Worm (Caenorhabditis elegans): Measurements from ENCODE around the gene bli-5.

The bli-5 gene

DNA sequence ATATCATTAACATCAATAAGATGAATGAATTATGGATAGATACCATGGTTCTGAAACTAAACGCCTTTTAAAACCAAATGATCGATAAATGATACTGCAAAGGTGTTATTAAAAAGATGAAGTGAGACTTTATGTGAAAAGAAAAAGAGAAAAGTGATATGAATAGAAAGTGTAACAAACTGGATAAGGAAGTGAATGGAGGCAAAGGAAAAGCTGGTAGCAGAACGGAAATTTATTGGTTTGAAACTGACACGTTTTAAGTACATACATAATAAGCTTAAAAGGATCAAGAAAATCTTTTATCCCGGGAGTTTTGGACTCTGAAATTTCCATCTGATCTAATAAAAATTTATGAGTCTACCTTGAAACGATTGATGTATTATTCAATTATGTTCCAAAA is at the start of gene bli-5:
TSS of gene bli-5 (minus strand) at position 101 of the 400 bp plus-strand sequence.
- TF ChIP-seq gmeb-2 (tag; optimal IDR thresholded peaks at IDR 0.05) = no peak
- TF ChIP-seq nhr-232 (tag; optimal IDR thresholded peaks at IDR 0.05) = no peak
- TF ChIP-seq T23F11.4 (GFP tag; optimal IDR thresholded peaks at IDR 0.05) = no peak

DNA sequence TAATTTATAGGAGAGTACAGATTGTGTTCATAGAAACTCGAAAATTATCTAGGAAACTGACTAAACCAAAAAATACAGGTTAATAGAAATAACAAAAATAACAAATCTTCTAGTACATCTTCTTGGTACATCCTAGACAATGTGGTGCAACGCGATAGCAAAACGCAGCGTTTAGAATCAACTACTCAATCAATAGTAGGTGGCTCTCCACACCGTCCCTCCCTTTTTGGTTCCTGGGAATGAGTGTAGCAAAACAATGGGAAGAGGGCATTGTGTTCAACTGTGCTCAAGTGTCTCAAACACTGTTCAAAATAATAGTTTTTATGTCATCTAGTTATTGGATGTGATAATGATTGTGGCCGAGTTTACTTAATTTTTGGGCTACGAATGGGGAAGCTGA is 47.1 kb upstream of the bli-5 start, which contains the start of gene T27E9.6:
TSS of gene T27E9.6 (minus strand) at position 101 of the 400 bp plus-strand sequence.
- TF ChIP-seq hlh-15 (tag; optimal IDR thresholded peaks at IDR 0.05) (no peak), gmeb-2 (tag; optimal IDR thresholded peaks at IDR 0.05) (no peak), odd-2 (tag; optimal IDR thresholded peaks at IDR 0.05) (no peak), fkh-10 (GFP tag; optimal IDR thresholded peaks at IDR 0.05) (no peak), ceh-2 (tag; optimal IDR thresholded peaks at IDR 0.05) (no peak), ceh-22 (tag; optimal IDR thresholded peaks at IDR 0.05) (no peak), pqm-1 (tag; optimal IDR thresholded peaks at IDR 0.05) (no peak), elt-2 (tag; optimal IDR thresholded peaks at IDR 0.05) (no peak), fkh-6 (tag; optimal IDR thresholded peaks at IDR 0.05) (no peak), ceh-19 (GFP tag; optimal IDR thresholded peaks at IDR 0.05) (no peak), elt-4 (tag; optimal IDR thresholded peaks at IDR 0.05) (no peak), ceh-48 (tag; optimal IDR thresholded peaks at IDR 0.05) (no peak), hlh-13 (GFP tag; optimal IDR thresholded peaks at IDR 0.05) (no peak), tbx-7 (tag; optimal IDR thresholded peaks at IDR 0.05) (no peak), zip-5 (tag; optimal IDR thresholded peaks at IDR 0.05) (no peak), hlh-6 (tag; optimal IDR thresholded peaks at IDR 0.05) (no peak), C38D4.7 (GFP tag; optimal IDR thresholded peaks at IDR 0.05) (no peak)

DNA sequence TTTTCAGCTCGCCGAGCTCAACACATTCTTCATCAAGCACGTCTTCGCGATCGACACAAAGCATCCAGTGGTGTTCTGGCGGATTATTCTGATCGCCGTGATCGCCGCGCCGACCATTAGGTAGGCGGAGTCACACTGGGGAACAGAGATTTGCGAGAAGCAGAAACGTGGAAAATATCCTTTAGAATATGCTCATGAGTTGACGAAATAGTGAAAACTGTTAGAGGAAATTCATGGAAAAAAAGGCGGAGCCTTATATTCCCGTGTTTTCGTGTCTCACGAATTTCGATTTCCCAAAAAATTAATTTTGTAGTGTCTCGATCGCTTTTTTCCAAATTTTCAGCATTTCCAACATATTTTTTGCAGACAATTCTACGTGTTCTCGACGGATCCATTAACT is 44.9 kb upstream of the bli-5 start:
- TF ChIP-seq elt-2 (tag; optimal IDR thresholded peaks at IDR 0.05) (peak; percentile 59), ref-2 (tag; optimal IDR thresholded peaks at IDR 0.05) (peak; percentile 47), unc-42 (tag; optimal IDR thresholded peaks at IDR 0.05) (no peak), ama-1 (optimal IDR thresholded peaks at IDR 0.05) (no peak), eyg-1 (tag; optimal IDR thresholded peaks at IDR 0.05) (no peak), ceh-2 (tag; optimal IDR thresholded peaks at IDR 0.05) (peak; percentile 71), ceh-6 (GFP tag; optimal IDR thresholded peaks at IDR 0.05) (peak; percentile 13), fkh-6 (tag; optimal IDR thresholded peaks at IDR 0.05) (peak; percentile 49), sdc-2 (tag; optimal IDR thresholded peaks at IDR 0.05) (no peak), nhr-11 (tag; optimal IDR thresholded peaks at IDR 0.05) (no peak), hlh-8 (tag; optimal IDR thresholded peaks at IDR 0.05) (peak; percentile 44), lin-11 (tag; optimal IDR thresholded peaks at IDR 0.05) (no peak), ceh-45 (GFP tag; IDR thresholded peaks at IDR 0.05) (no peak), hlh-6 (tag; optimal IDR thresholded peaks at IDR 0.05) (no peak), tbx-2 (tag; optimal IDR thresholded peaks at IDR 0.05) (peak; percentile 81), rnt-1 (tag; optimal IDR thresholded peaks at IDR 0.05) (peak; percentile 43), ceh-14 (tag; optimal IDR thresholded peaks at IDR 0.05) (peak; percentile 29), ceh-31 (tag; optimal IDR thresholded peaks at IDR 0.05) (peak; percentile 84), zip-5 (tag; optimal IDR thresholded peaks at IDR 0.05) (peak; percentile 78), ahr-1 (tag; optimal IDR thresholded peaks at IDR 0.05) (peak; percentile 28), ets-4 (tag; optimal IDR thresholded peaks at IDR 0.05) (peak; percentile 32), unc-86 (tag; optimal IDR thresholded peaks at IDR 0.05) (no peak), C08G9.2 (tag; optimal IDR thresholded peaks at IDR 0.05) (peak; percentile 79), fax-1 (tag; optimal IDR thresholded peaks at IDR 0.05) (peak; percentile 57), tbx-7 (tag; optimal IDR thresholded peaks at IDR 0.05) (peak; percentile 85), nfya-1 (tag; optimal IDR thresholded peaks at IDR 0.05) (no peak)

DNA sequence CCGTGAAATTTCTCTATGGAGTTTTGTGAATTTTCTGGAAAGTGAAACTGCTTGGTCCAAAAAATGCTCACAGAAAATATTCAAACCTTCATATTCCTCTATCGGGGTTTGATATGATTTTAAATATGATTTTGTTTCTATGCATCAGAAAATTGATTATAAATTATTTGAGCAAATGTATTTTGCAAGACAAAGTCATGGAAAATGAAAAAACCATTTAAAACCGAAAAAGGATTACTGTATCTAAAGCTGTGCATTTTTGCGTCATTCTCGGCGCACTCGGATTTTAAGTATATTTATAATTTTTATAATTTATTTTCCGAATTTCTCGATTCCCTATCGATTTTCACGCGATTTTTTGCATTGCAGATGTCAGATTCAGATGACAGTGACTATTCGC is 41.9 kb upstream of the bli-5 start, which contains the start of gene pssy-2:
TSS of gene pssy-2 (plus strand) at position 301 of the 400 bp plus-strand sequence.
- no peak for TF ChIP-seq pax-1 (tag; optimal IDR thresholded peaks at IDR 0.05)
- no peak for TF ChIP-seq pqm-1 (tag; optimal IDR thresholded peaks at IDR 0.05)
- no peak for TF ChIP-seq unc-86 (tag; optimal IDR thresholded peaks at IDR 0.05)
- no peak for TF ChIP-seq pha-2 (tag; optimal IDR thresholded peaks at IDR 0.05)
- no peak for TF ChIP-seq mec-3 (tag; optimal IDR thresholded peaks at IDR 0.05; ENCODE audit: borderline replicate concordance)
- TF ChIP-seq madf-2 (tag; optimal IDR thresholded peaks at IDR 0.05) = no peak
- no peak for TF ChIP-seq hlh-6 (tag; optimal IDR thresholded peaks at IDR 0.05)
- TF ChIP-seq ceh-31 (tag; optimal IDR thresholded peaks at IDR 0.05) = no peak
